Fruit fly (Drosophila melanogaster): Measurements from ENCODE around the gene swm.

swm gene

DNA sequence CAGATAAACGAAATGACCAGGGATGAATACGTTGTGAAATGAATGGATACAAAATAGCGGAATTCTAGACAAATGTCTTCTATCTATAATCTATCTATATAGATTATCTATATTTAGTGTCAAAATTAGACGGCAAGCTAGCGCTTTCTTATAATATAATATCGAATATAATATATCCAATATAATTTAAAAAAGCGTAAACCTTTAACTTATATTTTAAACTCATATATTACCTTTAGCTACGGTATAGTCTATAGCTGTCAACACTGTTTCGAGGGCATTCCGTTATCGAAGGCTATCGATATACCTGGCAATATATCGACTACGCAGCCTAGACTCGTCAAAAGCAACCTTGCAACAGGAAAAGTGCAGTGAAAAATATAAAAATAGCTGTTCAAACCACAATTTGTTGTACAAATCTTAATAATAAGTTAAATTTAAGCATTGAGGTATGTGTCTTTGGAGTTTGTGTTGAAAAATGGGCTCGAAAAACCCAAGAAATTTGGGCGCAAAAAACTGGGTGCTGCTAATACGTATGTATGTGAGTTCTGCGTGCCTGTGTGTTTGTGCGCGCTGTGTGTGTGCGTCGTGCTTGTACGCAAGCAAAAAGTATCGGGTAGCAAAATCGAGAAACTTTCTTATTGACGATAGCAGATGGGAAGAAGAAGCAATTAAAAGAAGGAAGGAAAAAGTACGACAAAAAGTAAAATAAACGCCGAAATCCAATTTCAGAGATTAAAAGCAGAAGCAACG is at the start of gene swm, which contains the start of gene Ctu2:
TSS of gene swm (plus strand) at position 318 of the 753 bp plus-strand sequence.
TSS of gene Ctu2 (minus strand) at position 320 of the 753 bp plus-strand sequence.
- no peak for TF ChIP-seq ash1 (GFP tag; optimal IDR thresholded peaks at IDR 0.05)
- peak; percentile 78 for TF ChIP-seq CG30403 (GFP tag; optimal IDR thresholded peaks at IDR 0.05)
- TF ChIP-seq CG32767 (GFP tag; IDR thresholded peaks at IDR 0.05), result 0 out of 2 replicates have a peak, but pooled peaks have one; percentile 26
- no peak for TF ChIP-seq maf-S (GFP tag; optimal IDR thresholded peaks at IDR 0.05)
- no peak for TF ChIP-seq NK7.1 (GFP tag; optimal IDR thresholded peaks at IDR 0.05)
- no peak for TF ChIP-seq CG12744 (GFP tag; optimal IDR thresholded peaks at IDR 0.05)
- no peak for TF ChIP-seq psq (GFP tag; optimal IDR thresholded peaks at IDR 0.05)
- no peak for TF ChIP-seq CG6813 (GFP tag; optimal IDR thresholded peaks at IDR 0.05)
- no peak for TF ChIP-seq Jarid2 (GFP tag; optimal IDR thresholded peaks at IDR 0.05)
- peak; percentile 72 for TF ChIP-seq fd3F (GFP tag; optimal IDR thresholded peaks at IDR 0.05)
- TF ChIP-seq CG18262 (tag; optimal IDR thresholded peaks at IDR 0.05), result peak; percentile 73
- peak; percentile 52; the same call in 1 of the 2 replicates for TF ChIP-seq Oaz (GFP tag; IDR thresholded peaks at IDR 0.05)
- no peak for TF ChIP-seq H15 (GFP tag; IDR thresholded peaks at IDR 0.05)
- TF ChIP-seq NFAT (GFP tag; IDR thresholded peaks at IDR 0.05), result no peak
- peak; percentile 51 for TF ChIP-seq Aef1 (GFP tag; IDR thresholded peaks at IDR 0.05)
- no peak for TF ChIP-seq sima (GFP tag; optimal IDR thresholded peaks at IDR 0.05)
- TF ChIP-seq CG7987 (GFP tag; optimal IDR thresholded peaks at IDR 0.05), result no peak
- TF ChIP-seq caup (GFP tag; optimal IDR thresholded peaks at IDR 0.05; ENCODE audit: severe bottlenecking), result no peak
- TF ChIP-seq CG17568 (GFP tag; optimal IDR thresholded peaks at IDR 0.05), result no peak
- peak; percentile 80 for TF ChIP-seq CG15696 (tag; optimal IDR thresholded peaks at IDR 0.05)
- peak; percentile 58 for TF ChIP-seq CG33557 (GFP tag; optimal IDR thresholded peaks at IDR 0.05)
- TF ChIP-seq CG18619 (GFP tag; optimal IDR thresholded peaks at IDR 0.05), result peak; percentile 60
- TF ChIP-seq ci (GFP tag; IDR thresholded peaks at IDR 0.05), result 0 out of 3 replicates have a peak, but pooled peaks have one; percentile 10
- TF ChIP-seq CG14050 (GFP tag; IDR thresholded peaks at IDR 0.05), result 0 out of 3 replicates have a peak, but pooled peaks have one; percentile 24
- peak; percentile 67 for TF ChIP-seq amos (GFP tag; IDR thresholded peaks at IDR 0.05; ENCODE audit: partially characterized antibody)
- no peak for TF ChIP-seq CG10462 (GFP tag; optimal IDR thresholded peaks at IDR 0.05)
- peak; percentile 54; the same call in 1 of the 2 replicates for TF ChIP-seq Ada2b (GFP tag; IDR thresholded peaks at IDR 0.05)
- TF ChIP-seq Dp (GFP tag; optimal IDR thresholded peaks at IDR 0.05), result peak; percentile 6
- peak; percentile 72 for TF ChIP-seq CG17829 (tag; optimal IDR thresholded peaks at IDR 0.05)
- no peak for TF ChIP-seq CG12071 (GFP tag; optimal IDR thresholded peaks at IDR 0.05)
- TF ChIP-seq gsb (GFP tag; IDR thresholded peaks at IDR 0.05), result no peak
- no peak for TF ChIP-seq eve (GFP tag; optimal IDR thresholded peaks at IDR 0.05)
- peak; percentile 27 for TF ChIP-seq lbe (GFP tag; optimal IDR thresholded peaks at IDR 0.05)
- TF ChIP-seq grau (tag; optimal IDR thresholded peaks at IDR 0.05), result peak; percentile 83
- no peak for TF ChIP-seq p53 (GFP tag; optimal IDR thresholded peaks at IDR 0.05)
- TF ChIP-seq CG10654 (GFP tag; optimal IDR thresholded peaks at IDR 0.05), result peak; percentile 14
- peak; percentile 50 for TF ChIP-seq exex (tag; optimal IDR thresholded peaks at IDR 0.05)
- TF ChIP-seq E2f2 (GFP tag; IDR thresholded peaks at IDR 0.05), result 0 out of 2 replicates have a peak, but pooled peaks have one; percentile 33
- peak; percentile 83 for TF ChIP-seq CG30020 (tag; optimal IDR thresholded peaks at IDR 0.05)
- no peak for TF ChIP-seq Dip3 (GFP tag; optimal IDR thresholded peaks at IDR 0.05)
- TF ChIP-seq unc-4 (GFP tag; IDR thresholded peaks at IDR 0.05; ENCODE audit: partially characterized antibody), result peak; percentile 67; the same call in 1 of the 2 replicates
- TF ChIP-seq ATbp (GFP tag; optimal IDR thresholded peaks at IDR 0.05), result no peak
- TF ChIP-seq CG15514 (GFP tag; optimal IDR thresholded peaks at IDR 0.05), result peak; percentile 44
- peak; percentile 34; the same call in 2 of the 3 replicates for TF ChIP-seq Opbp (GFP tag; IDR thresholded peaks at IDR 0.05; ENCODE audit: partially characterized antibody)
- no peak for TF ChIP-seq sc (optimal IDR thresholded peaks at IDR 0.05)
- TF ChIP-seq sc (GFP tag; optimal IDR thresholded peaks at IDR 0.05), result no peak
- peak; percentile 76 for TF ChIP-seq Rfx (GFP tag; IDR thresholded peaks at IDR 0.05)
- no peak for TF ChIP-seq Vsx1 (GFP tag; optimal IDR thresholded peaks at IDR 0.05)
- no peak for TF ChIP-seq Ets65A (GFP tag)

All from whole organism, embryonic.